Fruit fly (Drosophila melanogaster): ENCODE measurements around the gene RPA2.

DNA sequence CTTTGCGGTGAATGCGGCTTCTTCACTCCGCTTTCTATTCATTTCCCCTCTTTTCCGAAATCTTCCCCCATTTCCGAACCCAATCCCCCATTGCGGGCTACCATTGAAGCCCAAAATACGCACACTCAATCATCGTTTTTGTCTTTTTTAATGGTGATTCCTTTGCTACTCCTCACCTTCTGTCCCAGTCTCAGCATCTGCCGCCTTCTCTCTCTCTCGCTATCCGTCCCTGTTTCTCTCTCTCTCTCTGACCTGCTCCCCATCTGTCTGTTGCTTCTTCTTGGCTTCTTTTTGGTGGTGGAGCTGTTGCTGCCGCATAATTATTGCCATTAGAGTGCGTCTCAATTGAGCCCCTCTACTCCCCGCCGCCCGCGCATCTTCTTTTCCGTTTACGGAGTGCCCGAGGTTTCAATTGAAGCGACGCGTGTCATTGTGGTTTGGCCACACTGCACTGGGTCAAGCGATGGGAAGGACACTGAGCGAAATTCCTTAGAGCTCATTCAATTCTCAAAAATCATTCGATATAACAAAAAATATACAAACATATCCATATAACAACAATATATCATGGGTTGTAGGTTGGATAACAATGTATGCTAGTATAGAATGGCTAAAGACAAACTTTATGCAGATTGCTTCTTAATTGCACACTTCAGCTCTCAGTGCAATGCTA, 19.1 kb upstream of the RPA2 start:
- TF ChIP-seq Lpt (GFP tag; optimal IDR thresholded peaks at IDR 0.05) = no peak
- peak; percentile 71 for TF ChIP-seq CG32006 (GFP tag; optimal IDR thresholded peaks at IDR 0.05)
- peak; percentile 12 for TF ChIP-seq Ets21C (GFP tag; optimal IDR thresholded peaks at IDR 0.05)
